Worm (Caenorhabditis elegans): ENCODE data around the gene srr-2.

srr-2 gene

DNA sequence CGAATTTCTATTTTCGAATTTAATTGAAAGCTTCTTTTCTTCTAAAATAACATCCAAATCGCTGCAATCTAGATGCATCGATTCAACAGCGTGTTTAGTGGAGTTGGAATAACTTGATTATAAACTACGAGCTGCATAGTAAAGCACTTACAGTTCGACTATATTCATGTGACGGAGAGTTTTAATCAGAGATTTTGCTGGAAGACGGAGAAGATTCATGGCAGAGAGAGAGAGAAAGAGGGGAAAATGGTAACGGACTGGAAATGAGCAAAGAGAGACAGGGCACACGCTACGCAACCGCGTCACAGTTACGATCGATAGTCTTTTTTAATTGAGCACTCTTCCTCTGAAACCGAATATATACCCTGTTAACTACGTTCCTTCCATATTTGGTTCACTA is 16.5 kb upstream of the srr-2 start, which contains the start of gene fbxb-116:
Gene fbxb-116, plus strand, starts transcription at position 301 of the 400 bp plus-strand sequence.
- TF ChIP-seq lin-39 (tag; optimal IDR thresholded peaks at IDR 0.05) (no peak), nhr-77 (tag; optimal IDR thresholded peaks at IDR 0.05) (no peak), blmp-1 (tag; optimal IDR thresholded peaks at IDR 0.05; ENCODE audit: insufficient read depth) (no peak), nhr-11 (tag; optimal IDR thresholded peaks at IDR 0.05) (no peak), elt-3 (tag; optimal IDR thresholded peaks at IDR 0.05) (no peak), ztf-1 (GFP tag; conservative IDR thresholded peaks at IDR 0.05) (no peak), sma-3 (GFP tag; optimal IDR thresholded peaks at IDR 0.05) (no peak), C34F6.9 (tag; optimal IDR thresholded peaks at IDR 0.05) (no peak), nhr-10 (tag; optimal IDR thresholded peaks at IDR 0.05) (no peak), F13H6.1 (tag; optimal IDR thresholded peaks at IDR 0.05) (no peak), ama-1 (optimal IDR thresholded peaks at IDR 0.05) (no peak), mdl-1 (tag; optimal IDR thresholded peaks at IDR 0.05) (no peak), elt-1 (tag; optimal IDR thresholded peaks at IDR 0.05) (no peak), Y55F3AM.14 (GFP tag; optimal IDR thresholded peaks at IDR 0.05) (no peak), aly-2 (tag; optimal IDR thresholded peaks at IDR 0.05) (no peak), ceh-16 (tag; optimal IDR thresholded peaks at IDR 0.05) (no peak), alr-1 (tag; optimal IDR thresholded peaks at IDR 0.05) (no peak), mab-5 (tag; optimal IDR thresholded peaks at IDR 0.05) (no peak), lsy-2 (tag; optimal IDR thresholded peaks at IDR 0.05) (no peak), fos-1 (tag; optimal IDR thresholded peaks at IDR 0.05) (no peak)

DNA sequence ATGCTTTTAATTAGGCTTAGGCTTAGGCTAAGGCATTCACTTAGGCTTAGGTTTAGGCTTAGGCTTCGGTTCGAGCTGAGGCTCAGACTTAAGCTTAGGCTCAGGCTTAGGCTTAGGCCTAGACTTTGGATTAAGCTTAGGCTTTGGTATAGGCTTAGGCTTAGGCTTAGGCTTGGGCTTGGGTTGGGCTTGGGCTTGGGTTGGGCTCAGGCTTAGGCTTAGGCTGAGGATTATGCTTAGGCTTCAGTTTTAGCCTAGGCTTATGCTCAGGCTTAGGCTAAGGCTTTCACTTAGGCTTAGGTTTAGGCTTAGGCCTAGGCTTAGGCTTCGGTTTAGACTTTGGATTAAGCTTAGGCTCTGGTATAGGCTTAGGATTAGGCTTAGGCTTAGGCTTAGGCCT is 14.2 kb upstream of the srr-2 start:
- no peak for TF ChIP-seq skn-1 (tag; optimal IDR thresholded peaks at IDR 0.05)
- no peak for TF ChIP-seq R02D3.7 (tag; optimal IDR thresholded peaks at IDR 0.05)
- TF ChIP-seq blmp-1 (tag; optimal IDR thresholded peaks at IDR 0.05; ENCODE audit: insufficient read depth): no peak
- TF ChIP-seq ceh-82 (tag; optimal IDR thresholded peaks at IDR 0.05): no peak
- TF ChIP-seq aly-2 (tag; optimal IDR thresholded peaks at IDR 0.05): no peak
- no peak for TF ChIP-seq ztf-11 (tag; optimal IDR thresholded peaks at IDR 0.05)
- TF ChIP-seq sma-3 (GFP tag; optimal IDR thresholded peaks at IDR 0.05): no peak
- TF ChIP-seq unc-55 (GFP tag; optimal IDR thresholded peaks at IDR 0.05): no peak
- no peak for TF ChIP-seq crh-2 (tag; optimal IDR thresholded peaks at IDR 0.05)
- TF ChIP-seq Y55F3AM.14 (GFP tag; optimal IDR thresholded peaks at IDR 0.05): no peak
- TF ChIP-seq nhr-23 (tag; optimal IDR thresholded peaks at IDR 0.05): no peak
- TF ChIP-seq nhr-11 (tag; optimal IDR thresholded peaks at IDR 0.05): no peak
- no peak for TF ChIP-seq nhr-12 (tag; optimal IDR thresholded peaks at IDR 0.05)

DNA sequence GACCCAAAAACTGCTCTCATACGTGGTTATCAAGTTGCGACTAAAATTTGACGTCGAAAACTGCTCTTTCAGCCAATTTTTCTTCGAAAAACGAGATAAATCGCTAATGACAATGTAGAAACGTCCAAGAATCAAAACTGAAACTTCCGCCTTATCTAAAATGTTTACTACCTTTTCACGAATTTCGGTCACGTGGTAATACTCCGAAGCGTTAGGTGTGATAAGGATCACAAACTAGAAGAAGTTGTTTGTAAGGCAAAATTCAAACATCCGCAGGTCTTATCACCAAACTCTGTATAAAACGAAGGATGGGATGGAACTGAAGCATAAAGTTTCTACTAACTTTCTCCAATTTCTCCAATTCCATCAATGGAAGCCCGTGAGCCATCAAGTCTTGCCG is 13.4 kb upstream of the srr-2 start, which contains the start of gene sqst-3:
Gene sqst-3, plus strand, starts transcription at position 370 of the 400 bp plus-strand sequence.
- TF ChIP-seq nhr-237 (tag; optimal IDR thresholded peaks at IDR 0.05) (no peak), fos-1 (tag; optimal IDR thresholded peaks at IDR 0.05) (no peak), dmd-4 (tag; optimal IDR thresholded peaks at IDR 0.05) (no peak), unc-55 (GFP tag; optimal IDR thresholded peaks at IDR 0.05) (no peak), nhr-23 (tag; optimal IDR thresholded peaks at IDR 0.05) (no peak), ztf-4 (tag; optimal IDR thresholded peaks at IDR 0.05) (no peak), sem-4 (tag; optimal IDR thresholded peaks at IDR 0.05) (no peak), nhr-10 (tag; optimal IDR thresholded peaks at IDR 0.05) (no peak), nhr-12 (tag; optimal IDR thresholded peaks at IDR 0.05) (no peak), ztf-1 (GFP tag; conservative IDR thresholded peaks at IDR 0.05) (no peak), nhr-129 (tag; optimal IDR thresholded peaks at IDR 0.05) (no peak), ZK546.5 (tag; optimal IDR thresholded peaks at IDR 0.05) (no peak)

DNA sequence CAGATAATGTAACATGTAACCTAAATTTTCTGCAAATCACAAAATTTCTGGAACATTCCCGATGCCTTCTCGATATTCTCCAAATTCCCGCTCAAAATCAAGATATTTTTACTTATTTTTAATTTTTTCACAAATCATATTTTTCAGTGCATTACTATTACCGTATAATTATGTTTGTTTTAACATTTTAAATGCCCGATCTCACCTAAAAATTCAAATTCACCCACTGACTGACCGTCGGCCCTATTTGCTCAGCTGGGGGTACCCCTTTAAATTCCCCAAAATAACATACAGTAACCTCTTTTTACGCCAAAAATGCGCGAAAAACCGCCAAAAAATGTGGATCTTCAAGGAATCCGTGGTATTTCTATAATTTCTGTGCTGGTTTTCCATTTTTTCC is 699 bp upstream of the srr-2 start, which contains the start of gene oac-49:
Gene oac-49, plus strand, starts transcription at position 301 of the 400 bp plus-strand sequence.
- no peak for TF ChIP-seq fos-1 (tag; optimal IDR thresholded peaks at IDR 0.05)

DNA sequence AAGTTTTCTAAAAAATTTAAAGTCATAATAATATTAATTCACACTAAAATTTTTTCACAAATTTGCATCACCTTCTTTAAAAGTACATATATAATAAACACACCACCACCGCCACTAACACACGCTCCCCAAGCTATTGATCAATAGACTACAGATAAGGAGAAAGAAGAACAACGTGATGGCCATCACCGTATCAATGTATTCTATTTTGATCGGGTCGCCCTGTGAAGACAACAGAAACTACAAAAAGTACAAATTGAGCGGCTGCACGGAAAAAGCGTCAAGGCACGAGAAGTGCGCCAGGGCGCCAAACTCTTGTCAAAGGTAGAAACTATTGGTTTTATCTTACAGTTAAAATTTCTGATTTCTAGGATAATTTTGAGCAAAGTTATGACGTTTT is 4.6 kb downstream of the srr-2 start:
- TF ChIP-seq crh-2 (tag; optimal IDR thresholded peaks at IDR 0.05): peak; percentile 71
- TF ChIP-seq elt-1 (tag; optimal IDR thresholded peaks at IDR 0.05): no peak
- TF ChIP-seq elt-3 (tag; optimal IDR thresholded peaks at IDR 0.05): no peak
- peak; percentile 67 for TF ChIP-seq fos-1 (tag; optimal IDR thresholded peaks at IDR 0.05)
- peak; percentile 22 for TF ChIP-seq lin-13 (GFP tag; optimal IDR thresholded peaks at IDR 0.05)
- TF ChIP-seq sma-9 (GFP tag; optimal IDR thresholded peaks at IDR 0.05): peak; percentile 72
- TF ChIP-seq sma-9 (tag; optimal IDR thresholded peaks at IDR 0.05): no peak
- TF ChIP-seq nhr-21 (tag; optimal IDR thresholded peaks at IDR 0.05): peak; percentile 38
- peak; percentile 4 for TF ChIP-seq nhr-129 (tag; optimal IDR thresholded peaks at IDR 0.05)
- no peak for TF ChIP-seq nhr-12 (tag; optimal IDR thresholded peaks at IDR 0.05)
- no peak for TF ChIP-seq unc-62 (GFP tag; optimal IDR thresholded peaks at IDR 0.05)
- peak; percentile 17 for TF ChIP-seq F13H6.1 (tag; optimal IDR thresholded peaks at IDR 0.05)
- TF ChIP-seq nhr-25 (tag; optimal IDR thresholded peaks at IDR 0.05): peak; percentile 21
- TF ChIP-seq sma-3 (GFP tag; optimal IDR thresholded peaks at IDR 0.05): peak; percentile 35
- TF ChIP-seq ztf-1 (GFP tag; conservative IDR thresholded peaks at IDR 0.05): no peak
- peak; percentile 6 for TF ChIP-seq gmeb-1 (tag; optimal IDR thresholded peaks at IDR 0.05)
